Fruit fly (Drosophila melanogaster): ENCODE results near the gene CG11226.

Gene CG11226

dm6 chr3L:22868070-22868469, 31.2 kb downstream of the CG11226 start, which contains the start of gene EMC4:
Gene EMC4, minus strand, starts transcription at chr3L:22868243.
- TF ChIP-seq CG15710 (tag; optimal IDR thresholded peaks at IDR 0.05) (peak; percentile 11), Ets98B (GFP tag; IDR thresholded peaks at IDR 0.05) (peak; percentile 39; the same call in 1 of the 2 replicates), CG8301 (tag; optimal IDR thresholded peaks at IDR 0.05) (no peak), Snoo (tag; optimal IDR thresholded peaks at IDR 0.05) (peak; percentile 28), CG17806 (tag; optimal IDR thresholded peaks at IDR 0.05) (no peak), CG4496 (GFP tag; IDR thresholded peaks at IDR 0.05) (0 out of 3 replicates have a peak, but pooled peaks have one; percentile 43), gl (tag; optimal IDR thresholded peaks at IDR 0.05) (no peak)

dm6 chr3L:22870378-22870777, 33.5 kb downstream of the CG11226 start:
- no peak for TF ChIP-seq CG34367 (tag; optimal IDR thresholded peaks at IDR 0.05)
- no peak for TF ChIP-seq CG9948 (tag; optimal IDR thresholded peaks at IDR 0.05)
- TF ChIP-seq CG15710 (tag; optimal IDR thresholded peaks at IDR 0.05), result no peak
- TF ChIP-seq CG14655 (GFP tag; optimal IDR thresholded peaks at IDR 0.05), result no peak
- no peak for TF ChIP-seq CG10348 (GFP tag; IDR thresholded peaks at IDR 0.05)
- TF ChIP-seq rn (GFP tag; IDR thresholded peaks at IDR 0.05), result no peak

- TF ChIP-seq CG32121 (GFP tag; IDR thresholded peaks at IDR 0.05) (peak; percentile 53; the same call in 1 of the 2 replicates), CG8159 (tag; optimal IDR thresholded peaks at IDR 0.05) (no peak), gl (tag; optimal IDR thresholded peaks at IDR 0.05) (no peak), fd96Ca (GFP tag; IDR thresholded peaks at IDR 0.05) (peak; percentile 32; the same call in 1 of the 3 replicates), CG4496 (GFP tag; IDR thresholded peaks at IDR 0.05) (peak; percentile 37; the same call in 2 of the 3 replicates), CG10348 (GFP tag; IDR thresholded peaks at IDR 0.05) (no peak)
Observed at dm6 chr3L:22871030-22871844, 34.4 kb downstream of the CG11226 start.

dm6 chr3L:22871845-22872361, 35.0 kb downstream of the CG11226 start, which contains the start of the genes CG11109 and Arf1:
Gene CG11109, plus strand, starts transcription at chr3L:22872200.
Gene Arf1, minus strand, starts transcription at chr3L:22872231.
- TF ChIP-seq CG9948 (tag; optimal IDR thresholded peaks at IDR 0.05) (no peak), Ets98B (GFP tag; IDR thresholded peaks at IDR 0.05) (no peak), CG8159 (tag; optimal IDR thresholded peaks at IDR 0.05) (no peak), CG8301 (tag; optimal IDR thresholded peaks at IDR 0.05) (no peak), CG15710 (tag; optimal IDR thresholded peaks at IDR 0.05) (no peak), Pif1A (GFP tag; optimal IDR thresholded peaks at IDR 0.05) (no peak), CG10348 (GFP tag; IDR thresholded peaks at IDR 0.05) (no peak), D1 (tag; optimal IDR thresholded peaks at IDR 0.05) (no peak), CG14655 (GFP tag; optimal IDR thresholded peaks at IDR 0.05) (no peak), Snoo (tag; optimal IDR thresholded peaks at IDR 0.05) (no peak), fd96Ca (GFP tag; IDR thresholded peaks at IDR 0.05) (no peak), gl (tag; optimal IDR thresholded peaks at IDR 0.05) (no peak), CG32121 (GFP tag; IDR thresholded peaks at IDR 0.05) (no peak), Pif1B (GFP tag; optimal IDR thresholded peaks at IDR 0.05) (no peak)

dm6 chr3L:22877934-22878333, 41.1 kb downstream of the CG11226 start:
- TF ChIP-seq CG12605 (GFP tag; IDR thresholded peaks at IDR 0.05) (0 out of 2 replicates have a peak, but pooled peaks have one; percentile 36), CG9948 (tag; optimal IDR thresholded peaks at IDR 0.05) (no peak)

dm6 chr3L:22878723-22879343, 42.0 kb downstream of the CG11226 start, which contains the start of the genes Chro and Ssl1:
Gene Chro, minus strand, starts transcription at chr3L:22878984.
Gene Ssl1, plus strand, starts transcription at chr3L:22879089.
- peak; percentile 100 for TF ChIP-seq CG8301 (tag; optimal IDR thresholded peaks at IDR 0.05)
- peak; percentile 100 for TF ChIP-seq CG34367 (tag; optimal IDR thresholded peaks at IDR 0.05)
- peak; percentile 98 for TF ChIP-seq CG13204 (GFP tag; optimal IDR thresholded peaks at IDR 0.05)
- TF ChIP-seq CG4496 (GFP tag; IDR thresholded peaks at IDR 0.05), result peak; percentile 100
- peak; percentile 100 for TF ChIP-seq CG14655 (GFP tag; optimal IDR thresholded peaks at IDR 0.05)
- TF ChIP-seq fd96Ca (GFP tag; IDR thresholded peaks at IDR 0.05), result peak; percentile 100
- peak; percentile 100 for TF ChIP-seq CG15710 (tag; optimal IDR thresholded peaks at IDR 0.05)
- TF ChIP-seq rn (GFP tag; IDR thresholded peaks at IDR 0.05), result peak; percentile 99
- TF ChIP-seq CG17806 (tag; optimal IDR thresholded peaks at IDR 0.05), result peak; percentile 100
- peak; percentile 100 for TF ChIP-seq Ets98B (GFP tag; IDR thresholded peaks at IDR 0.05)
- peak; percentile 100 for TF ChIP-seq Pif1B (GFP tag; optimal IDR thresholded peaks at IDR 0.05)
- TF ChIP-seq CG9948 (tag; optimal IDR thresholded peaks at IDR 0.05), result peak; percentile 100
- TF ChIP-seq CG32121 (GFP tag; IDR thresholded peaks at IDR 0.05), result peak; percentile 100
- peak; percentile 100 for TF ChIP-seq Pif1A (GFP tag; optimal IDR thresholded peaks at IDR 0.05)
- TF ChIP-seq Snoo (tag; optimal IDR thresholded peaks at IDR 0.05), result peak; percentile 100
- peak; percentile 100 for TF ChIP-seq CG8159 (tag; optimal IDR thresholded peaks at IDR 0.05)
- peak; percentile 99 for TF ChIP-seq gl (tag; optimal IDR thresholded peaks at IDR 0.05)
- TF ChIP-seq CG10348 (GFP tag; IDR thresholded peaks at IDR 0.05), result peak; percentile 99
- TF ChIP-seq EcR (GFP tag; optimal IDR thresholded peaks at IDR 0.05), result peak; percentile 86
- no peak for TF ChIP-seq D1 (tag; optimal IDR thresholded peaks at IDR 0.05)
- peak; percentile 99 for TF ChIP-seq CG12605 (GFP tag; IDR thresholded peaks at IDR 0.05)
